Fruit fly (Drosophila melanogaster) whole organism, embryonic: ENCODE data around the gene GstD4.

ENCODE experiments used
- Abd-B ChIP-seq: fragments of 200-800 bp; sonication (Bioruptor generic); optimal IDR thresholded peaks from 2 replicates; lab custom pipeline; 2018; ENCODE audit warnings: missing biosample characterization, mild to moderate bottlenecking, missing genetic modification characterization, moderate library complexity
- Ada2b ChIP-seq: fragments of 200-800 bp; sonication (Bioruptor generic); IDR thresholded peaks from 2 replicates; pipeline ENCODE4 v1.3.6; 2022; ENCODE audit warnings: missing biosample characterization, missing genetic modification characterization
- Aef1 ChIP-seq: fragments of 200-800 bp; sonication (Bioruptor generic); IDR thresholded peaks from 3 replicates; pipeline ENCODE4 v1.3.6; 2022; ENCODE audit warnings: missing biosample characterization, missing genetic modification characterization
- CG10147 ChIP-seq: fragments of 200-800 bp; sonication (Bioruptor generic); optimal IDR thresholded peaks from 2 replicates; lab custom pipeline; 2019; ENCODE audit warnings: missing biosample characterization, mild to moderate bottlenecking, missing genetic modification characterization, moderate library complexity
- CG10366 ChIP-seq: fragments of 200-800 bp; sonication (Bioruptor generic); IDR thresholded peaks from 2 replicates; pipeline ENCODE4 v1.3.6; 2022; ENCODE audit warnings: missing biosample characterization, missing genetic modification characterization
- CG10431 ChIP-seq: fragments of 200-800 bp; sonication (Bioruptor generic); optimal IDR thresholded peaks from 3 replicates; lab custom pipeline; 2018; ENCODE audit warnings: missing biosample characterization, mild to moderate bottlenecking, missing genetic modification characterization
- CG11085 ChIP-seq: fragments of 200-800 bp; sonication (Bioruptor generic); IDR thresholded peaks from 2 replicates; pipeline ENCODE4 v1.3.6; 2022; ENCODE audit warnings: missing biosample characterization, missing genetic modification characterization
- CG12071 ChIP-seq: fragments of 200-800 bp; sonication (Bioruptor generic); optimal IDR thresholded peaks from 3 replicates; lab custom pipeline; 2018; ENCODE audit warnings: missing biosample characterization, mild to moderate bottlenecking, missing genetic modification characterization
- CG13624 ChIP-seq: fragments of 200-800 bp; sonication (Bioruptor generic); optimal IDR thresholded peaks from 2 replicates; lab custom pipeline; 2016; ENCODE audit warnings: missing biosample characterization, missing genetic modification characterization
- CG14014 ChIP-seq: fragments of 200-800 bp; sonication (Bioruptor generic); IDR thresholded peaks from 2 replicates; pipeline ENCODE4 v1.3.6; 2022; ENCODE audit warnings: missing biosample characterization, missing genetic modification characterization
- CG14860 ChIP-seq: fragments of 200-800 bp; sonication (Bioruptor generic); IDR thresholded peaks from 3 replicates; pipeline ENCODE4 v1.3.6; 2022; ENCODE audit warnings: missing biosample characterization, missing genetic modification characterization; ENCODE audit not compliant: partially characterized antibody
- CG1529 ChIP-seq: fragments of 200-800 bp; sonication (Bioruptor generic); optimal IDR thresholded peaks from 3 replicates; lab custom pipeline; 2018; ENCODE audit warnings: missing biosample characterization, missing genetic modification characterization
- CG17385 ChIP-seq: fragments of 200-800 bp; sonication (Bioruptor generic); optimal IDR thresholded peaks from 3 replicates; lab custom pipeline; 2018; ENCODE audit warnings: missing biosample characterization, mild to moderate bottlenecking, missing genetic modification characterization
- CG1832 ChIP-seq: fragments of 200-800 bp; sonication (Bioruptor generic); optimal IDR thresholded peaks from 2 replicates; lab custom pipeline; 2017; ENCODE audit warnings: missing biosample characterization, mild to moderate bottlenecking, missing genetic modification characterization, inconsistent platforms
- CG2116 ChIP-seq: fragments of 200-800 bp; sonication (Bioruptor generic); optimal IDR thresholded peaks from 3 replicates; lab custom pipeline; 2018; ENCODE audit warnings: missing biosample characterization, mild to moderate bottlenecking, missing genetic modification characterization
- CG3838 ChIP-seq: fragments of 200-800 bp; sonication (Bioruptor generic); optimal IDR thresholded peaks from 3 replicates; lab custom pipeline; 2016; ENCODE audit warnings: missing biosample characterization, missing genetic modification characterization
- CG4328 ChIP-seq: fragments of 200-800 bp; sonication (Bioruptor generic); optimal IDR thresholded peaks from 3 replicates; lab custom pipeline; 2017; ENCODE audit warnings: missing biosample characterization, missing genetic modification reagents, missing genetic modification characterization
- CG6813 ChIP-seq: fragments of 200-800 bp; sonication (Bioruptor generic); optimal IDR thresholded peaks from 2 replicates; lab custom pipeline; 2017; ENCODE audit warnings: missing biosample characterization, missing genetic modification characterization, mild to moderate bottlenecking, moderate library complexity, missing genetic modification reagents
- CG9437 ChIP-seq: fragments of 200-800 bp; sonication (Bioruptor generic); optimal IDR thresholded peaks from 2 replicates; lab custom pipeline; 2018; ENCODE audit warnings: missing biosample characterization, mild to moderate bottlenecking, missing genetic modification characterization
- CG9797 ChIP-seq: fragments of 200-800 bp; sonication (Bioruptor generic); optimal IDR thresholded peaks from 3 replicates; lab custom pipeline; 2018; ENCODE audit warnings: missing biosample characterization, mild to moderate bottlenecking, missing genetic modification characterization
- CHES-1-like ChIP-seq: fragments of 200-800 bp; sonication (Bioruptor generic); optimal IDR thresholded peaks from 2 replicates; lab custom pipeline; 2016; ENCODE audit warnings: missing biosample characterization, missing genetic modification characterization
- Dad ChIP-seq: fragments of 200-800 bp; sonication (Bioruptor generic); optimal IDR thresholded peaks from 3 replicates; lab custom pipeline; 2016; ENCODE audit warnings: missing biosample characterization, missing genetic modification characterization
- Dip2 ChIP-seq: fragments of 200-800 bp; sonication (Bioruptor generic); IDR thresholded peaks from 2 replicates; pipeline ENCODE4 v1.3.6; 2022; ENCODE audit warnings: missing biosample characterization, missing genetic modification characterization
- Drgx ChIP-seq: fragments of 200-800 bp; sonication (Bioruptor generic); IDR thresholded peaks from 2 replicates; pipeline ENCODE4 v1.3.6; 2022; ENCODE audit warnings: missing biosample characterization, missing genetic modification characterization
- ERR ChIP-seq: fragments of 200-800 bp; sonication (Bioruptor generic); optimal IDR thresholded peaks from 2 replicates; lab custom pipeline; 2016; ENCODE audit warnings: missing biosample characterization, missing genetic modification characterization
- Fer1 ChIP-seq: fragments of 200-800 bp; sonication (Bioruptor generic); optimal IDR thresholded peaks from 2 replicates; lab custom pipeline; 2017; ENCODE audit warnings: missing biosample characterization, mild to moderate bottlenecking, missing genetic modification characterization
- GATAe ChIP-seq: fragments of 200-800 bp; sonication (Bioruptor generic); conservative IDR thresholded peaks from 2 replicates; pipeline ENCODE4 v1.3.6; 2022; ENCODE audit warnings: missing biosample characterization, missing genetic modification characterization
- Gug ChIP-seq: fragments of 200-800 bp; sonication (Bioruptor generic); IDR thresholded peaks from 4 replicates; pipeline ENCODE4 v1.3.6; 2022; ENCODE audit warnings: missing biosample characterization, missing genetic modification characterization
- Hey ChIP-seq: fragments of 200-800 bp; sonication (Bioruptor generic); optimal IDR thresholded peaks from 3 replicates; lab custom pipeline; 2018; ENCODE audit warnings: missing biosample characterization, mild to moderate bottlenecking, missing genetic modification characterization
- Kr ChIP-seq: fragments of 200-800 bp; sonication (Bioruptor generic); optimal IDR thresholded peaks from 2 replicates; lab custom pipeline; 2017; ENCODE audit warnings: missing biosample characterization, mild to moderate bottlenecking, missing genetic modification characterization
- Optix ChIP-seq: fragments of 200-800 bp; sonication (Bioruptor generic); IDR thresholded peaks from 3 replicates; pipeline ENCODE4 v1.3.6; 2022; ENCODE audit warnings: missing biosample characterization, missing genetic modification characterization
- bbx ChIP-seq: fragments of 200-800 bp; sonication (Bioruptor generic); IDR thresholded peaks from 2 replicates; pipeline ENCODE4 v1.3.6; 2022; ENCODE audit warnings: missing biosample characterization, missing genetic modification characterization; ENCODE audit not compliant: partially characterized antibody
- bigmax ChIP-seq: fragments of 200-800 bp; sonication (Bioruptor generic); optimal IDR thresholded peaks from 2 replicates; lab custom pipeline; 2018; ENCODE audit warnings: missing biosample characterization, mild to moderate bottlenecking, missing genetic modification characterization
- cato ChIP-seq: fragments of 200-800 bp; sonication (Bioruptor generic); optimal IDR thresholded peaks from 2 replicates; lab custom pipeline; 2016; ENCODE audit warnings: missing biosample characterization, missing genetic modification characterization, borderline replicate concordance
- crp ChIP-seq, 2 experiments: fragments of 200-800 bp; sonication (Bioruptor generic); optimal IDR thresholded peaks; 2 replicates in 1 of 2; 3 replicates in 1 of 2; lab custom pipeline; 2017; ENCODE audit warnings: missing biosample characterization in 2 of 2, missing genetic modification characterization in 2 of 2, mild to moderate bottlenecking in 1 of 2, moderate library complexity in 1 of 2
- da ChIP-seq: fragments of 200-800 bp; sonication (Bioruptor generic); optimal IDR thresholded peaks from 2 replicates; lab custom pipeline; 2016; ENCODE audit warnings: missing biosample characterization, missing genetic modification characterization
- dmrt99B ChIP-seq: fragments of 200-800 bp; sonication (Bioruptor generic); optimal IDR thresholded peaks from 2 replicates; lab custom pipeline; 2018; ENCODE audit warnings: missing biosample characterization, mild to moderate bottlenecking, missing genetic modification characterization, moderate library complexity
- ftz-f1 ChIP-seq: fragments of 200-800 bp; sonication (Bioruptor generic); optimal IDR thresholded peaks from 2 replicates; lab custom pipeline; 2016; ENCODE audit warnings: missing biosample characterization, missing genetic modification characterization
- fu2 ChIP-seq: fragments of 200-800 bp; sonication (Bioruptor generic); optimal IDR thresholded peaks from 2 replicates; lab custom pipeline; 2016; ENCODE audit warnings: missing biosample characterization, missing genetic modification characterization
- gcm ChIP-seq: fragments of 200-800 bp; sonication (Bioruptor generic); optimal IDR thresholded peaks from 2 replicates; lab custom pipeline; 2019; ENCODE audit warnings: missing biosample characterization, mild to moderate bottlenecking, missing genetic modification characterization, moderate library complexity
- gsb ChIP-seq: fragments of 200-800 bp; sonication (Bioruptor generic); IDR thresholded peaks from 2 replicates; pipeline ENCODE4 v1.3.6; 2022; ENCODE audit warnings: missing biosample characterization, missing genetic modification characterization
- jumu ChIP-seq: fragments of 200-800 bp; sonication (Bioruptor generic); optimal IDR thresholded peaks from 3 replicates; lab custom pipeline; 2016; ENCODE audit warnings: missing biosample characterization, missing genetic modification characterization
- pfk ChIP-seq: fragments of 200-800 bp; sonication (Bioruptor generic); optimal IDR thresholded peaks from 2 replicates; lab custom pipeline; 2018; ENCODE audit warnings: missing biosample characterization, mild to moderate bottlenecking, missing genetic modification characterization, moderate library complexity
- pita ChIP-seq: fragments of 200-800 bp; sonication (Bioruptor generic); optimal IDR thresholded peaks from 2 replicates; lab custom pipeline; 2017; ENCODE audit warnings: missing biosample characterization, mild to moderate bottlenecking, missing genetic modification characterization
- slp2 ChIP-seq: fragments of 200-800 bp; sonication (Bioruptor generic); optimal IDR thresholded peaks from 2 replicates; lab custom pipeline; 2016; ENCODE audit warnings: missing biosample characterization, missing genetic modification characterization
- sqz ChIP-seq: fragments of 200-800 bp; sonication (Bioruptor generic); optimal IDR thresholded peaks from 3 replicates; lab custom pipeline; 2018; ENCODE audit warnings: missing biosample characterization, mild to moderate bottlenecking, missing genetic modification characterization
- sr ChIP-seq: fragments of 200-800 bp; sonication (Bioruptor generic); IDR thresholded peaks from 3 replicates; pipeline ENCODE4 v1.3.6; 2022; ENCODE audit warnings: missing biosample characterization, missing genetic modification characterization
- stwl ChIP-seq: fragments of 200-800 bp; sonication (Bioruptor generic); optimal IDR thresholded peaks from 3 replicates; lab custom pipeline; 2018; ENCODE audit warnings: missing biosample characterization, mild to moderate bottlenecking, missing genetic modification characterization, moderate library complexity
- trh ChIP-seq: fragments of 200-800 bp; sonication (Bioruptor generic); optimal IDR thresholded peaks from 2 replicates; lab custom pipeline; 2016; ENCODE audit warnings: missing biosample characterization, missing genetic modification characterization
- ttk ChIP-seq: fragments of 200-800 bp; sonication (Bioruptor generic); IDR thresholded peaks from 2 replicates; pipeline ENCODE4 v2.1.2; 2022; ENCODE audit warnings: missing biosample characterization, missing genetic modification characterization
- zen2 ChIP-seq: fragments of 200-800 bp; sonication (Bioruptor generic); IDR thresholded peaks from 3 replicates; pipeline ENCODE4 v1.3.6; 2022; ENCODE audit warnings: missing biosample characterization, missing genetic modification characterization; ENCODE audit not compliant: partially characterized antibody

GstD4 gene

DNA sequence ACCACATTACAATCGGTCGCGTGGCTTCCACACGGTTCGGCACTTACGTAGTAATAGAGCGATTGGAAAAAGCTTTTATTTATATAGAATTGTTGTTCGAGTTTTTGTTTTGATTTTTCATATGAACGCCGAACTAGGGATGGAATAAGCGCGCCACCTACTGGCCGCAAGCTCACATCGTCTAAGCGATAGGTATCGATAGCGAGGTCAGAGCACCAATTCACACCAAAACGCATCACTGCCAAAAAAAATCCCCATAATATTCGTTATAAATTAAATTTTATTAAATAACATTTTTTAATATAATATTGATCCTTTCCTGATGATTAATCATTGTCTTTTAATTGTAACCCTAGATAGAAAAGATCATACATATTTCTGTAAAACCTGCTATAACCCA, 23.4 kb upstream of the GstD4 start, which contains the start of gene CG10038 (continued):
- TF ChIP-seq sr (GFP tag; lab: Robert Waterston, UW) (no peak), pfk (GFP tag; lab: Kevin White, UChicago) (no peak), stwl (tag; lab: Kevin White, UChicago) (peak; percentile 87), zen2 (GFP tag; lab: Robert Waterston, UW) (peak; percentile 79; the same call in 2 of the 3 replicates), CG10366 (no peak), CG9437 (no peak), bigmax (GFP tag; lab: Kevin White, UChicago) (no peak), Fer1 (GFP tag; lab: Kevin White, UChicago) (peak; percentile 41), Optix (GFP tag; lab: Robert Waterston, UW) (no peak), CG13624 (GFP tag; lab: Kevin White, UChicago) (peak; percentile 36), Drgx (no peak), pita (GFP tag; lab: Kevin White, UChicago) (no peak), fu2 (GFP tag; lab: Kevin White, UChicago) (no peak), Dip2 (GFP tag; lab: Robert Waterston, UW) (no peak), CG4328 (GFP tag; lab: Kevin White, UChicago) (no peak), CHES-1-like (GFP tag; lab: Kevin White, UChicago) (no peak), CG6813 (GFP tag; lab: Kevin White, UChicago) (no peak), CG1832 (no peak), Ada2b (no peak), CG14860 (GFP tag; lab: Robert Waterston, UW) (peak; percentile 80), CG9797 (GFP tag; lab: Kevin White, UChicago) (peak; percentile 55), Gug (peak; percentile 62; the same call in 2 of the 4 replicates), CG17385 (no peak), CG1529 (GFP tag; lab: Kevin White, UChicago) (no peak), CG10431 (GFP tag; lab: Kevin White, UChicago) (no peak), da (GFP tag; lab: Kevin White, UChicago) (no peak), slp2 (GFP tag; lab: Kevin White, UChicago) (peak; percentile 1), GATAe (GFP tag; lab: Robert Waterston, UW) (no peak), ERR (GFP tag; lab: Kevin White, UChicago) (no peak), ftz-f1 (GFP tag; lab: Kevin White, UChicago) (peak; percentile 86), gsb (GFP tag; lab: Robert Waterston, UW) (no peak), CG11085 (GFP tag; lab: Robert Waterston, UW) (no peak; the same call in 1 of the 2 replicates), cato (GFP tag; lab: Kevin White, UChicago) (no peak), jumu (no peak), CG3838 (GFP tag; lab: Kevin White, UChicago) (no peak), Hey (tag; lab: Kevin White, UChicago) (no peak), gcm (GFP tag; lab: Kevin White, UChicago) (no peak), ttk (GFP tag; lab: Robert Waterston, UW) (no peak), bbx (GFP tag; lab: Robert Waterston, UW) (peak; percentile 95), Dad (GFP tag; lab: Kevin White, UChicago) (no peak), CG14014 (GFP tag; lab: Robert Waterston, UW) (no peak), sqz (peak; percentile 28), CG2116 (peak; percentile 96), crp (GFP tag; optimal IDR thresholded peaks at IDR 0.05; lab: Kevin White, UChicago) (peak in 1 of 2 experiments; percentile 23), Abd-B (GFP tag; lab: Kevin White, UChicago) (peak; percentile 8), Aef1 (GFP tag; lab: Robert Waterston, UW) (peak; percentile 31; the same call in 1 of the 3 replicates), dmrt99B (tag; lab: Kevin White, UChicago) (no peak), CG10147 (GFP tag; lab: Kevin White, UChicago) (no peak), CG12071 (GFP tag; lab: Kevin White, UChicago) (no peak), trh (GFP tag; lab: Kevin White, UChicago) (no peak), Kr (GFP tag; lab: Kevin White, UChicago) (no peak)
